Worm (Caenorhabditis elegans): Measurements from ENCODE around the gene K07H8.2.

- TF ChIP-seq med-1 (GFP tag; optimal IDR thresholded peaks at IDR 0.05; ENCODE audit: insufficient read depth) (no peak), ztf-23 (GFP tag; IDR thresholded peaks at IDR 0.05) (no peak), klf-2 (GFP tag; conservative IDR thresholded peaks at IDR 0.05) (no peak), flt-1 (GFP tag; IDR thresholded peaks at IDR 0.05) (no peak), cog-1 (tag; optimal IDR thresholded peaks at IDR 0.05) (no peak), ztf-29 (GFP tag; IDR thresholded peaks at IDR 0.05) (no peak), tab-1 (GFP tag; IDR thresholded peaks at IDR 0.05) (no peak)
These were observed 11.4 kb downstream of the K07H8.2 start for ce11 chrIV:8302648-8303161.

Measured in whole organism, midembryonic.